Worm (Caenorhabditis elegans) whole organism, late embryonic: ENCODE measurements around the gene paqr-1.

Experiments
- ceh-48 ChIP-seq: sonication (generic microtip); optimal IDR thresholded peaks from 2 replicates; lab custom pipeline; 2016; ENCODE audit warnings: missing genetic modification characterization, inconsistent platforms, missing compliant biosample characterization
- lin-11 ChIP-seq: fragments of 200-800 bp; sonication (Bioruptor generic); optimal IDR thresholded peaks from 2 replicates; lab custom pipeline; 2018; ENCODE audit warnings: mild to moderate bottlenecking, missing genetic modification characterization, missing compliant biosample characterization
- nfya-1 ChIP-seq: sonication (generic microtip); optimal IDR thresholded peaks from 2 replicates; lab custom pipeline; 2017; ENCODE audit warnings: missing genetic modification characterization, mild to moderate bottlenecking, missing compliant biosample characterization, antibody characterized with exemption, moderate library complexity

- TF ChIP-seq nfya-1 (tag; lab: Kevin White, UChicago) (no peak), lin-11 (tag; lab: Kevin White, UChicago) (no peak), ceh-48 (tag; lab: Kevin White, UChicago) (no peak)
Observed at ce11 chrIV:6511767-6512166, 43.5 kb downstream of the paqr-1 start.
